Worm (Caenorhabditis elegans) whole organism, L4 larva: Measurements from ENCODE around the gene F36D3.1.

Source experiments
- arid-1 ChIP-seq: fragments of 200-800 bp; sonication (Bioruptor generic); conservative IDR thresholded peaks from 2 replicates; pipeline ENCODE4 v1.3.6; 2022; ENCODE audit warnings: missing genetic modification reagents, missing genetic modification characterization, missing compliant biosample characterization
- daf-12 ChIP-seq: fragments of 150-350 bp; optimal IDR thresholded peaks from 2 replicates; lab custom pipeline; 2014; ENCODE audit warnings: missing biosample characterization, missing genetic modification reagents, missing genetic modification characterization

DNA sequence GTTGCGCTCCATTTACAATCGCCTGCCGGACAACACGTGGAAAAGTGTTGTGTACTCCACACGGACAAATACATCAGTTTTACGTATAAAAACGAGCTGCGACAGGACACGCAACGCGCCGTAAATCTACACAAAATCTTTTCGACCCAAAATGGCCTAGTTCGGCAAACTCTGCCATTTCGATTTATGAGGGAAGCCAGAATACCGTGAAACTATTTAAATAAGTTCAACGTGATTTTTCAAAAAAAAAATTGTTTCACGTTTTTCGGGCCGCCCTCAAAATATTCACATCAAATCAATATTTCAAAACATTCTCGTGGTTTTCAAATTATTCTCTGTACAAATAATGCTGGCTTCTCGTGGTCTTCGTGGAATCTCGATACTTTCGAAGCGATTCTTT lies 27.7 kb downstream of the F36D3.1 start, which contains the start of gene F36D3.8:
- TF ChIP-seq arid-1 (GFP tag; lab: Robert Waterston, UW) = no peak
- TF ChIP-seq daf-12 (tag; lab: Kevin White, UChicago) = no peak
